Worm (Caenorhabditis elegans) whole organism, L2 larva: ENCODE measurements around the gene ltd-1.
A peak's percentile ranks its signal among the peaks of the same experiment; 100 is the strongest.

ENCODE experiments used
- C34F6.9 ChIP-seq: fragments of 150-350 bp; optimal IDR thresholded peaks from 2 replicates; lab custom pipeline; 2014; ENCODE audit warnings: missing biosample characterization, missing genetic modification characterization
- F13H6.1 ChIP-seq: sonication (generic microtip); optimal IDR thresholded peaks from 2 replicates; lab custom pipeline; 2016; ENCODE audit warnings: missing genetic modification characterization, missing compliant biosample characterization
- R02D3.7 ChIP-seq: fragments of 150-350 bp; optimal IDR thresholded peaks from 2 replicates; lab custom pipeline; 2014; ENCODE audit warnings: missing biosample characterization, missing genetic modification characterization
- blmp-1 ChIP-seq: sonication (generic microtip); optimal IDR thresholded peaks from 2 replicates; lab custom pipeline; 2017; ENCODE audit warnings: missing genetic modification characterization, mild to moderate bottlenecking, missing compliant biosample characterization, antibody characterized with exemption, moderate library complexity; ENCODE audit not compliant: insufficient read depth
- ceh-16 ChIP-seq: fragments of 150-350 bp; optimal IDR thresholded peaks from 2 replicates; lab custom pipeline; 2014; ENCODE audit warnings: missing biosample characterization, missing genetic modification characterization
- ceh-82 ChIP-seq: fragments of 150-350 bp; optimal IDR thresholded peaks from 2 replicates; lab custom pipeline; 2014; ENCODE audit warnings: missing biosample characterization, missing genetic modification characterization
- crh-2 ChIP-seq: sonication (generic microtip); optimal IDR thresholded peaks from 2 replicates; lab custom pipeline; 2017; ENCODE audit warnings: missing biosample characterization, missing genetic modification characterization
- egl-27 ChIP-seq: sonication (generic microtip); optimal IDR thresholded peaks from 3 replicates; lab custom pipeline; 2017; ENCODE audit warnings: missing biosample characterization, missing genetic modification reagents, missing genetic modification characterization
- elt-1 ChIP-seq: fragments of 150-350 bp; optimal IDR thresholded peaks from 2 replicates; lab custom pipeline; 2014; ENCODE audit warnings: missing biosample characterization, missing genetic modification characterization
- elt-3 ChIP-seq: sonication (generic microtip); optimal IDR thresholded peaks from 2 replicates; lab custom pipeline; 2017; ENCODE audit warnings: missing biosample characterization, missing genetic modification characterization
- fos-1 ChIP-seq: fragments of 150-350 bp; optimal IDR thresholded peaks from 2 replicates; lab custom pipeline; 2014; ENCODE audit warnings: missing biosample characterization, missing genetic modification characterization
- lin-11 ChIP-seq: fragments of 150-350 bp; sonication (generic microtip); optimal IDR thresholded peaks from 2 replicates; lab custom pipeline; 2014; ENCODE audit warnings: missing biosample characterization, missing genetic modification characterization, inconsistent platforms, mixed read lengths
- lin-39 ChIP-seq: fragments of 150-350 bp; optimal IDR thresholded peaks from 2 replicates; lab custom pipeline; 2014; ENCODE audit warnings: missing biosample characterization, missing genetic modification reagents, missing genetic modification characterization
- lsy-2 ChIP-seq, 2 experiments: fragments of 150-350 bp in 1 of 2; sonication (generic microtip) in 1 of 2; optimal IDR thresholded peaks; 2 replicates each; lab custom pipeline; 2014 to 2017; ENCODE audit warnings: missing biosample characterization in 2 of 2, missing genetic modification characterization in 2 of 2
- mab-5 ChIP-seq: fragments of 150-350 bp; optimal IDR thresholded peaks from 2 replicates; lab custom pipeline; 2014; ENCODE audit warnings: missing biosample characterization, missing genetic modification characterization
- mbf-1 ChIP-seq: sonication (generic microtip); optimal IDR thresholded peaks from 2 replicates; lab custom pipeline; 2017; ENCODE audit warnings: missing biosample characterization, missing genetic modification characterization
- mdl-1 ChIP-seq, 2 experiments: fragments of 150-350 bp in 1 of 2; sonication (generic microtip) in 1 of 2; optimal IDR thresholded peaks; 2 replicates each; lab custom pipeline; 2017; ENCODE audit warnings: missing biosample characterization in 2 of 2, missing genetic modification characterization in 2 of 2
- nhr-10 ChIP-seq: sonication (generic microtip); optimal IDR thresholded peaks from 2 replicates; lab custom pipeline; 2017; ENCODE audit warnings: missing biosample characterization, missing genetic modification characterization
- nhr-11 ChIP-seq: fragments of 150-350 bp; optimal IDR thresholded peaks from 2 replicates; lab custom pipeline; 2014; ENCODE audit warnings: missing biosample characterization, missing genetic modification characterization
- nhr-12 ChIP-seq: fragments of 150-350 bp; optimal IDR thresholded peaks from 2 replicates; lab custom pipeline; 2014; ENCODE audit warnings: missing biosample characterization, missing genetic modification characterization
- nhr-129 ChIP-seq: fragments of 150-350 bp; optimal IDR thresholded peaks from 2 replicates; lab custom pipeline; 2014; ENCODE audit warnings: missing biosample characterization, missing genetic modification characterization
- nhr-21 ChIP-seq: fragments of 150-350 bp; optimal IDR thresholded peaks from 2 replicates; lab custom pipeline; 2014; ENCODE audit warnings: missing biosample characterization, missing genetic modification characterization
- nhr-237 ChIP-seq: fragments of 150-350 bp; optimal IDR thresholded peaks from 2 replicates; lab custom pipeline; 2014; ENCODE audit warnings: missing biosample characterization, missing genetic modification characterization
- nhr-25 ChIP-seq: fragments of 150-350 bp; sonication (generic microtip); optimal IDR thresholded peaks from 3 replicates; lab custom pipeline; 2014; ENCODE audit warnings: missing biosample characterization, missing genetic modification characterization
- nhr-6 ChIP-seq: fragments of 150-350 bp; optimal IDR thresholded peaks from 2 replicates; lab custom pipeline; 2014; ENCODE audit warnings: missing biosample characterization, missing genetic modification characterization
- sem-4 ChIP-seq: fragments of 150-350 bp; optimal IDR thresholded peaks from 2 replicates; lab custom pipeline; 2014; ENCODE audit warnings: missing biosample characterization, missing genetic modification reagents, missing genetic modification characterization
- sma-3 ChIP-seq: sonication (generic microtip); optimal IDR thresholded peaks from 2 replicates; lab custom pipeline; 2016; ENCODE audit warnings: missing genetic modification reagents, missing genetic modification characterization, missing compliant biosample characterization
- sma-9 ChIP-seq, 2 experiments: fragments of 150-350 bp in 1 of 2; sonication (generic microtip) in 1 of 2; optimal IDR thresholded peaks; 2 replicates each; lab custom pipeline; 2014 to 2016; ENCODE audit warnings: missing genetic modification characterization in 2 of 2, mild to moderate bottlenecking in 1 of 2, missing biosample characterization in 1 of 2, missing compliant biosample characterization in 1 of 2, missing genetic modification reagents in 1 of 2, moderate library complexity in 1 of 2
- unc-55 ChIP-seq: fragments of 150-350 bp; sonication (generic microtip); optimal IDR thresholded peaks from 3 replicates; lab custom pipeline; 2014; ENCODE audit warnings: missing biosample characterization, missing genetic modification reagents, missing genetic modification characterization
- unc-62 ChIP-seq: fragments of 150-350 bp; optimal IDR thresholded peaks from 2 replicates; lab custom pipeline; 2014; ENCODE audit warnings: missing biosample characterization, missing genetic modification reagents, missing genetic modification characterization
- ztf-1 ChIP-seq: fragments of 200-800 bp; sonication (Bioruptor generic); conservative IDR thresholded peaks from 2 replicates; pipeline ENCODE4 v1.3.6; 2022; ENCODE audit warnings: missing genetic modification characterization, missing compliant biosample characterization
- ztf-11 ChIP-seq: sonication (generic microtip); optimal IDR thresholded peaks from 2 replicates; lab custom pipeline; 2017; ENCODE audit warnings: missing biosample characterization, missing genetic modification characterization

ltd-1 gene

ce11 chrII:8059532-8059931 lies 33.0 kb downstream of the ltd-1 start:
- TF ChIP-seq crh-2 = no peak
- TF ChIP-seq nhr-10 (tag; lab: Kevin White, UChicago) = no peak
- peak; percentile 24 for TF ChIP-seq nhr-21 (tag; lab: Kevin White, UChicago)
- TF ChIP-seq ceh-16 (tag; lab: Kevin White, UChicago) = no peak
- no peak for TF ChIP-seq nhr-25
- no peak for TF ChIP-seq nhr-129 (tag; lab: Kevin White, UChicago)
- no peak for TF ChIP-seq mdl-1 (tag; optimal IDR thresholded peaks at IDR 0.05; lab: Kevin White, UChicago)
- TF ChIP-seq ztf-1 = no peak
- TF ChIP-seq sma-9 (GFP tag; optimal IDR thresholded peaks at IDR 0.05; lab: Kevin White, UChicago) = peak; percentile 18
- no peak for TF ChIP-seq sma-9 (tag; optimal IDR thresholded peaks at IDR 0.05; lab: Kevin White, UChicago)
- no peak for TF ChIP-seq C34F6.9 (tag; lab: Kevin White, UChicago)
- no peak for TF ChIP-seq R02D3.7 (tag; lab: Kevin White, UChicago)

DNA sequence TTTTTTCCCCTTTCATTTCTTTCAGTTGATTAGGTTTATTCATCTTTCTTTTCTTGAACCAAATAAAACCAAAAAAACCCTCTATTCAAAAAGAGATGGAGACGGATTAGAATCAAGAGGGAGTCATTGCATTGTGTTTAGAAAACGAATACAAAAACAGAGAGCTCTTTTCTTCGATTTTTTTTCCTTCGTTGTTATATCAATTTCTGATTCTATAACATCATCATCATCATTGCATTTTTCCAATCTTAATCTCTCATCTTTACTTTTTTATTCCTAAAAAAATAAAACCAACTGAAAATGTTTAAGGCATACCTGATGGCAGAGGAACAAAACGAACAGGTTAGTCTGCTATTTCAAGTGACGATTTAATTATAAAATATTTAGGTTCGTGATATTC lies 33.8 kb downstream of the ltd-1 start, which contains the start of gene T05H10.8:
TSS of gene T05H10.8 (plus strand) at position 301 of the 400 bp plus-strand sequence.
- no peak for TF ChIP-seq unc-62 (GFP tag; lab: Kevin White, UChicago)

ce11 chrII:8057911-8058310 lies 34.6 kb downstream of the ltd-1 start:
- no peak for TF ChIP-seq nhr-6 (tag; lab: Kevin White, UChicago)
- no peak for TF ChIP-seq nhr-21 (tag; lab: Kevin White, UChicago)
- TF ChIP-seq mab-5 (tag; lab: Kevin White, UChicago) = no peak
- no peak for TF ChIP-seq sem-4 (tag; lab: Kevin White, UChicago)
- TF ChIP-seq ztf-11 = no peak
- no peak for TF ChIP-seq ztf-1

ce11 chrII:8052850-8053249 lies 39.7 kb downstream of the ltd-1 start, which contains the start of gene T05H10.4:
T05H10.4 (plus strand) TSS chrII:8053150.
- no peak for TF ChIP-seq nhr-11 (tag; lab: Kevin White, UChicago)
- TF ChIP-seq elt-3 (tag; lab: Kevin White, UChicago) = no peak
- no peak for TF ChIP-seq mbf-1
- TF ChIP-seq sem-4 (tag; lab: Kevin White, UChicago) = no peak
- no peak for TF ChIP-seq unc-55 (GFP tag; lab: Kevin White, UChicago)
- no peak for TF ChIP-seq blmp-1 (tag; lab: Kevin White, UChicago)
- TF ChIP-seq lsy-2 (tag; optimal IDR thresholded peaks at IDR 0.05; lab: Kevin White, UChicago) = no peak
- no peak for TF ChIP-seq nhr-10 (tag; lab: Kevin White, UChicago)
- TF ChIP-seq R02D3.7 (tag; lab: Kevin White, UChicago) = no peak
- no peak for TF ChIP-seq sma-3
- no peak for TF ChIP-seq ceh-82
- no peak for TF ChIP-seq nhr-12 (tag; lab: Kevin White, UChicago)
- TF ChIP-seq unc-62 (GFP tag; lab: Kevin White, UChicago) = no peak
- no peak for TF ChIP-seq ztf-11
- TF ChIP-seq lin-11 (tag; lab: Kevin White, UChicago) = no peak
- no peak for TF ChIP-seq fos-1 (tag; lab: Kevin White, UChicago)
- no peak for TF ChIP-seq F13H6.1 (tag; lab: Kevin White, UChicago)
- no peak for TF ChIP-seq mdl-1 (tag; optimal IDR thresholded peaks at IDR 0.05; lab: Kevin White, UChicago)
- no peak for TF ChIP-seq nhr-237 (tag; lab: Kevin White, UChicago)
- no peak for TF ChIP-seq elt-1 (tag; lab: Kevin White, UChicago)
- TF ChIP-seq, all 48 proteins: peak for 0

DNA sequence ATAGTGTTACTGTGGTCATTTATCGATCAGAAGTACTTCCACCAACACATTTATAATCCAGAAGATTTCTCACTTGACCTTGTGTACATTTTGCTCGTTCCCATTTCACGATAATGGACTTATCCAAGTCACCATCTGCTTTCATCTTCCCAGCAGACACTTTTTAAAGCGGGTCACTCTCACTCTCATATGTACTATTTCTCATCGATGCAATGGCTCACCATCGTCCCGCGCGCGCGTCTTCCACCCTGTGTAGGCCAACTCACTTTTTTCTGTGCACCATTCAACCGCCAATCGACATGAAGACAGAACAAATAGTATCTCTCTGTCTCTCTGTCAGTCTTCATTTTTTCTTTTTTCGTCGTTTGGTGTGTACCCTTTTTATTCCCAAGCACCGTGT lies 40.4 kb downstream of the ltd-1 start:
- no peak for TF ChIP-seq ceh-16 (tag; lab: Kevin White, UChicago)
- TF ChIP-seq lin-39 (tag; lab: Kevin White, UChicago) = no peak
- no peak for TF ChIP-seq nhr-12 (tag; lab: Kevin White, UChicago)
- no peak for TF ChIP-seq fos-1 (tag; lab: Kevin White, UChicago)
- TF ChIP-seq elt-3 (tag; lab: Kevin White, UChicago) = no peak
- TF ChIP-seq nhr-10 (tag; lab: Kevin White, UChicago) = no peak
- TF ChIP-seq egl-27 (tag; lab: Kevin White, UChicago) = no peak
- TF ChIP-seq F13H6.1 (tag; lab: Kevin White, UChicago) = no peak
